Worm (Caenorhabditis elegans): Measurements from ENCODE around the gene F46E10.2.

F46E10.2 gene

ce11 chrV:6506238-6506956 lies 13.8 kb upstream of the F46E10.2 start:
- no peak for TF ChIP-seq ceh-36 (tag; optimal IDR thresholded peaks at IDR 0.05)
- TF ChIP-seq tra-4 (tag; optimal IDR thresholded peaks at IDR 0.05), result no peak
- no peak for TF ChIP-seq ets-7 (tag; optimal IDR thresholded peaks at IDR 0.05)
- TF ChIP-seq B0310.2 (tag; optimal IDR thresholded peaks at IDR 0.05), result no peak
- TF ChIP-seq flt-1 (GFP tag; IDR thresholded peaks at IDR 0.05), result no peak
- TF ChIP-seq scrt-1 (GFP tag; IDR thresholded peaks at IDR 0.05), result no peak
- no peak for TF ChIP-seq hnd-1 (tag; optimal IDR thresholded peaks at IDR 0.05)
- no peak for TF ChIP-seq F13C5.2 (tag; optimal IDR thresholded peaks at IDR 0.05)
- no peak for TF ChIP-seq ama-1 (optimal IDR thresholded peaks at IDR 0.05)
- no peak for TF ChIP-seq sea-1 (GFP tag; conservative IDR thresholded peaks at IDR 0.05)
- no peak for TF ChIP-seq tbx-37 (GFP tag; conservative IDR thresholded peaks at IDR 0.05)
- no peak for TF ChIP-seq hmbx-1 (tag; optimal IDR thresholded peaks at IDR 0.05)
- TF ChIP-seq pes-1 (GFP tag; IDR thresholded peaks at IDR 0.05), result no peak
- no peak for TF ChIP-seq aly-1 (tag; optimal IDR thresholded peaks at IDR 0.05)
- TF ChIP-seq ceh-13 (GFP tag; optimal IDR thresholded peaks at IDR 0.05), result no peak
- TF ChIP-seq hmg-4 (GFP tag; optimal IDR thresholded peaks at IDR 0.05), result no peak
- TF ChIP-seq tbx-11 (GFP tag; IDR thresholded peaks at IDR 0.05), result no peak

ce11 chrV:6508703-6509102 lies 11.5 kb upstream of the F46E10.2 start, which contains the start of gene ubh-3:
TSS of gene ubh-3 (minus strand) at chrV:6508803.
- TF ChIP-seq F13C5.2 (tag; optimal IDR thresholded peaks at IDR 0.05) (no peak), tbx-37 (GFP tag; conservative IDR thresholded peaks at IDR 0.05) (no peak), pes-1 (GFP tag; IDR thresholded peaks at IDR 0.05) (no peak), scrt-1 (GFP tag; IDR thresholded peaks at IDR 0.05) (no peak), tbx-11 (GFP tag; IDR thresholded peaks at IDR 0.05) (no peak), hmg-4 (GFP tag; optimal IDR thresholded peaks at IDR 0.05) (no peak), tra-4 (tag; optimal IDR thresholded peaks at IDR 0.05) (no peak), flt-1 (GFP tag; IDR thresholded peaks at IDR 0.05) (no peak), B0310.2 (tag; optimal IDR thresholded peaks at IDR 0.05) (no peak), ets-7 (tag; optimal IDR thresholded peaks at IDR 0.05) (no peak), sea-1 (GFP tag; conservative IDR thresholded peaks at IDR 0.05) (no peak), aly-1 (tag; optimal IDR thresholded peaks at IDR 0.05) (no peak), hmbx-1 (tag; optimal IDR thresholded peaks at IDR 0.05) (no peak), hnd-1 (tag; optimal IDR thresholded peaks at IDR 0.05) (no peak)

- TF ChIP-seq ama-1 (optimal IDR thresholded peaks at IDR 0.05) (no peak), flt-1 (GFP tag; IDR thresholded peaks at IDR 0.05) (no peak), F13C5.2 (tag; optimal IDR thresholded peaks at IDR 0.05) (no peak), aly-1 (tag; optimal IDR thresholded peaks at IDR 0.05) (no peak), hmbx-1 (tag; optimal IDR thresholded peaks at IDR 0.05) (no peak), ets-7 (tag; optimal IDR thresholded peaks at IDR 0.05) (no peak), ceh-36 (tag; optimal IDR thresholded peaks at IDR 0.05) (no peak), tbx-37 (GFP tag; conservative IDR thresholded peaks at IDR 0.05) (no peak), scrt-1 (GFP tag; IDR thresholded peaks at IDR 0.05) (no peak), tbx-11 (GFP tag; IDR thresholded peaks at IDR 0.05) (no peak), hnd-1 (tag; optimal IDR thresholded peaks at IDR 0.05) (no peak)
Measured at ce11 chrV:6509717-6510116, 10.5 kb upstream of the F46E10.2 start, which contains the start of gene ubh-2. TSS of gene ubh-2 (minus strand) at chrV:6509817.

ce11 chrV:6510622-6511021 lies 9.6 kb upstream of the F46E10.2 start:
- TF ChIP-seq tbx-37 (GFP tag; conservative IDR thresholded peaks at IDR 0.05) (no peak), sea-1 (GFP tag; conservative IDR thresholded peaks at IDR 0.05) (no peak), hnd-1 (tag; optimal IDR thresholded peaks at IDR 0.05) (no peak), hmbx-1 (tag; optimal IDR thresholded peaks at IDR 0.05) (no peak), F13C5.2 (tag; optimal IDR thresholded peaks at IDR 0.05) (no peak), ceh-36 (tag; optimal IDR thresholded peaks at IDR 0.05) (no peak), ama-1 (optimal IDR thresholded peaks at IDR 0.05) (no peak), tbx-11 (GFP tag; IDR thresholded peaks at IDR 0.05) (no peak), tra-4 (tag; optimal IDR thresholded peaks at IDR 0.05) (no peak), ceh-13 (GFP tag; optimal IDR thresholded peaks at IDR 0.05) (no peak), B0310.2 (tag; optimal IDR thresholded peaks at IDR 0.05) (no peak), aly-1 (tag; optimal IDR thresholded peaks at IDR 0.05) (no peak), pes-1 (GFP tag; IDR thresholded peaks at IDR 0.05) (no peak), scrt-1 (GFP tag; IDR thresholded peaks at IDR 0.05) (no peak)

- TF ChIP-seq hmbx-1 (tag; optimal IDR thresholded peaks at IDR 0.05) (no peak), hnd-1 (tag; optimal IDR thresholded peaks at IDR 0.05) (no peak)
Measured at ce11 chrV:6511121-6511520, 9.1 kb upstream of the F46E10.2 start, which contains the start of gene ubh-1. TSS of gene ubh-1 (minus strand) at chrV:6511409.

- TF ChIP-seq hnd-1 (tag; optimal IDR thresholded peaks at IDR 0.05) (no peak), pes-1 (GFP tag; IDR thresholded peaks at IDR 0.05) (0 out of 2 replicates have a peak, but pooled peaks have one; percentile 44), F13C5.2 (tag; optimal IDR thresholded peaks at IDR 0.05) (no peak), B0310.2 (tag; optimal IDR thresholded peaks at IDR 0.05) (no peak), tbx-11 (GFP tag; IDR thresholded peaks at IDR 0.05) (no peak), hmg-4 (GFP tag; optimal IDR thresholded peaks at IDR 0.05) (peak; percentile 27), ama-1 (optimal IDR thresholded peaks at IDR 0.05) (no peak), hmbx-1 (tag; optimal IDR thresholded peaks at IDR 0.05) (no peak), tra-4 (tag; optimal IDR thresholded peaks at IDR 0.05) (no peak)
Measured at ce11 chrV:6513356-6513755, 6.9 kb upstream of the F46E10.2 start.

- TF ChIP-seq hmbx-1 (tag; optimal IDR thresholded peaks at IDR 0.05) (no peak), flt-1 (GFP tag; IDR thresholded peaks at IDR 0.05) (no peak), aly-1 (tag; optimal IDR thresholded peaks at IDR 0.05) (no peak), sea-1 (GFP tag; conservative IDR thresholded peaks at IDR 0.05) (no peak), ama-1 (optimal IDR thresholded peaks at IDR 0.05) (no peak), ceh-36 (tag; optimal IDR thresholded peaks at IDR 0.05) (no peak), scrt-1 (GFP tag; IDR thresholded peaks at IDR 0.05) (no peak), pes-1 (GFP tag; IDR thresholded peaks at IDR 0.05) (no peak), F13C5.2 (tag; optimal IDR thresholded peaks at IDR 0.05) (no peak), tbx-11 (GFP tag; IDR thresholded peaks at IDR 0.05) (no peak), tra-4 (tag; optimal IDR thresholded peaks at IDR 0.05) (no peak), tbx-37 (GFP tag; conservative IDR thresholded peaks at IDR 0.05) (no peak), ceh-13 (GFP tag; optimal IDR thresholded peaks at IDR 0.05) (no peak), hnd-1 (tag; optimal IDR thresholded peaks at IDR 0.05) (no peak), ets-7 (tag; optimal IDR thresholded peaks at IDR 0.05) (no peak), hmg-4 (GFP tag; optimal IDR thresholded peaks at IDR 0.05) (no peak)
Measured at ce11 chrV:6513786-6514430, 6.3 kb upstream of the F46E10.2 start.
